Fruit fly (Drosophila melanogaster) whole organism, wandering third instar larva: Measurements from ENCODE around the gene CG31347.

ENCODE experiments used
- Abd-B ChIP-seq: fragments of >200 bp; optimal IDR thresholded peaks from 2 replicates; lab custom pipeline; 2017; ENCODE audit warnings: missing biosample characterization, missing genetic modification characterization
- CG9705 ChIP-seq: fragments of 200-800 bp; sonication (Bioruptor generic); optimal IDR thresholded peaks from 2 replicates; lab custom pipeline; 2018; ENCODE audit warnings: missing biosample characterization, mild to moderate bottlenecking, missing genetic modification characterization
- CrebA ChIP-seq: fragments of 200-800 bp; sonication (Bioruptor generic); optimal IDR thresholded peaks from 2 replicates; lab custom pipeline; 2016; ENCODE audit warnings: missing biosample characterization, mild to moderate bottlenecking, missing genetic modification characterization, borderline replicate concordance
- Dfd ChIP-seq: fragments of >200 bp; optimal IDR thresholded peaks from 2 replicates; lab custom pipeline; 2017; ENCODE audit warnings: missing biosample characterization, missing genetic modification characterization
- Dif ChIP-seq: fragments of 200-275, 200-300 bp; sonication (Bioruptor generic); optimal IDR thresholded peaks from 2 replicates; lab custom pipeline; 2018; ENCODE audit warnings: missing biosample characterization, missing genetic modification characterization; ENCODE audit not compliant: partially characterized antibody
- GATAd ChIP-seq: sonication (Bioruptor generic); optimal IDR thresholded peaks from 2 replicates; lab custom pipeline; 2016; ENCODE audit warnings: missing biosample characterization, missing genetic modification characterization
- HLH106 ChIP-seq: fragments of 200-800 bp; optimal IDR thresholded peaks from 3 replicates; lab custom pipeline; 2019; ENCODE audit warnings: missing biosample characterization, mild to moderate bottlenecking, missing genetic modification characterization, moderate library complexity
- Hr83 ChIP-seq: fragments of 200-300 bp; sonication (Bioruptor generic); optimal IDR thresholded peaks from 2 replicates; lab custom pipeline; 2016; ENCODE audit warnings: missing biosample characterization, mild to moderate bottlenecking, missing genetic modification characterization, moderate library complexity; ENCODE audit not compliant: poor library complexity, severe bottlenecking
- Mio ChIP-seq: sonication (Bioruptor generic); optimal IDR thresholded peaks from 2 replicates; lab custom pipeline; 2016; ENCODE audit warnings: missing biosample characterization, missing genetic modification characterization
- Myc ChIP-seq: fragments of >200 bp; optimal IDR thresholded peaks from 2 replicates; lab custom pipeline; 2017
- N ChIP-seq: fragments of >200 bp; optimal IDR thresholded peaks from 2 replicates; lab custom pipeline; 2018; ENCODE audit warnings: missing biosample characterization, missing external identifiers, missing genetic modification characterization
- OdsH ChIP-seq: fragments of 200-800 bp; sonication (Bioruptor generic); optimal IDR thresholded peaks from 2 replicates; lab custom pipeline; 2016; ENCODE audit warnings: missing biosample characterization, mild to moderate bottlenecking, missing genetic modification characterization
- Rel ChIP-seq, 2 experiments: fragments of 200-800 bp; sonication (Bioruptor generic) in 1 of 2; optimal IDR thresholded peaks; 2 replicates in 1 of 2; 3 replicates in 1 of 2; lab custom pipeline; 2016 to 2019; ENCODE audit warnings: mild to moderate bottlenecking in 2 of 2, missing biosample characterization in 2 of 2, missing genetic modification characterization in 2 of 2, moderate library complexity in 1 of 2
- Sp1 ChIP-seq: fragments of 200-800 bp; sonication (Bioruptor generic); optimal IDR thresholded peaks from 3 replicates; lab custom pipeline; 2019; ENCODE audit warnings: missing biosample characterization, mild to moderate bottlenecking, missing genetic modification characterization, moderate library complexity
- Vsx2 ChIP-seq: fragments of 200-300, 225-300 bp; sonication (Bioruptor generic); optimal IDR thresholded peaks from 2 replicates; lab custom pipeline; 2018; ENCODE audit warnings: missing biosample characterization, missing genetic modification characterization; ENCODE audit not compliant: partially characterized antibody
- br ChIP-seq: fragments of 200-800 bp; sonication (Bioruptor generic); optimal IDR thresholded peaks from 2 replicates; lab custom pipeline; 2016; ENCODE audit warnings: missing biosample characterization, missing genetic modification characterization
- brk ChIP-seq: fragments of 200-800 bp; sonication (Bioruptor generic); optimal IDR thresholded peaks from 2 replicates; lab custom pipeline; 2016; ENCODE audit warnings: missing biosample characterization, mild to moderate bottlenecking, missing genetic modification characterization
- dl ChIP-seq, 2 experiments: fragments of 175-275, 200-275 bp in 1 of 2; fragments of 200-275 bp in 1 of 2; sonication (Bioruptor generic); optimal IDR thresholded peaks; lab custom pipeline; 2018; ENCODE audit warnings: mild to moderate bottlenecking in 2 of 2, missing biosample characterization in 2 of 2, missing genetic modification characterization in 2 of 2, moderate library complexity in 2 of 2; ENCODE audit not compliant: partially characterized antibody in 2 of 2, insufficient read depth in 1 of 2
- dmrt93B ChIP-seq: fragments of 200-800 bp; sonication (Bioruptor generic); optimal IDR thresholded peaks from 2 replicates; lab custom pipeline; 2018; ENCODE audit warnings: missing biosample characterization, mild to moderate bottlenecking, missing genetic modification characterization
- ey ChIP-seq: fragments of 200-800 bp; sonication (Bioruptor generic); optimal IDR thresholded peaks from 2 replicates; lab custom pipeline; 2016; ENCODE audit warnings: missing biosample characterization, missing genetic modification characterization
- foxo ChIP-seq, 2 experiments: fragments of 200-800 bp; sonication (Bioruptor generic); optimal IDR thresholded peaks; 2 replicates in 1 of 2; 3 replicates in 1 of 2; lab custom pipeline; 2016 to 2017; ENCODE audit warnings: missing biosample characterization in 2 of 2, missing genetic modification characterization in 2 of 2
- fru ChIP-seq: fragments of 200-800 bp; sonication (Bioruptor generic); optimal IDR thresholded peaks from 3 replicates; lab custom pipeline; 2016; ENCODE audit warnings: missing biosample characterization, mild to moderate bottlenecking, missing genetic modification characterization
- h ChIP-seq: fragments of 200-800 bp; sonication (Bioruptor generic); optimal IDR thresholded peaks from 3 replicates; lab custom pipeline; 2016; ENCODE audit warnings: missing biosample characterization, mild to moderate bottlenecking, missing genetic modification characterization
- jim ChIP-seq: fragments of 175-275, 200-325 bp; sonication (Bioruptor generic); optimal IDR thresholded peaks from 2 replicates; lab custom pipeline; 2016; ENCODE audit warnings: missing biosample characterization, mild to moderate bottlenecking, missing genetic modification characterization
- lola ChIP-seq: fragments of >200 bp; optimal IDR thresholded peaks from 2 replicates; lab custom pipeline; 2017; ENCODE audit warnings: missing biosample characterization, missing genetic modification characterization
- pan ChIP-seq: fragments of >200 bp; optimal IDR thresholded peaks from 2 replicates; lab custom pipeline; 2017
- psq ChIP-seq: fragments of 200-800 bp; sonication (Bioruptor generic); optimal IDR thresholded peaks from 3 replicates; lab custom pipeline; 2017; ENCODE audit warnings: missing biosample characterization, mild to moderate bottlenecking, missing genetic modification characterization, moderate library complexity
- rgr ChIP-seq: fragments of 200-800 bp; sonication (Bioruptor generic); optimal IDR thresholded peaks from 3 replicates; lab custom pipeline; 2016; ENCODE audit warnings: missing biosample characterization, mild to moderate bottlenecking, missing genetic modification characterization
- sage ChIP-seq: fragments of 200-800 bp; sonication (Bioruptor generic); optimal IDR thresholded peaks from 2 replicates; lab custom pipeline; 2016; ENCODE audit warnings: missing biosample characterization, mild to moderate bottlenecking, missing genetic modification characterization
- sv ChIP-seq: fragments of 200-800 bp; sonication (Bioruptor generic); optimal IDR thresholded peaks from 3 replicates; lab custom pipeline; 2016; ENCODE audit warnings: missing biosample characterization, missing genetic modification characterization
- tai ChIP-seq: sonication (Bioruptor generic); optimal IDR thresholded peaks from 2 replicates; lab custom pipeline; 2016; ENCODE audit warnings: missing biosample characterization, missing genetic modification characterization
- usp ChIP-seq: fragments of >200 bp; optimal IDR thresholded peaks from 2 replicates; lab custom pipeline; 2017; ENCODE audit warnings: missing biosample characterization, missing genetic modification characterization
- woc ChIP-seq: sonication (Bioruptor generic); optimal IDR thresholded peaks from 2 replicates; lab custom pipeline; 2016; ENCODE audit warnings: missing biosample characterization, mild to moderate bottlenecking, missing genetic modification characterization

The CG31347 gene

dm6 chr3R:12650537-12650936, 41.9 kb downstream of the CG31347 start:
- TF ChIP-seq HLH106 (tag; lab: Kevin White, UChicago) (no peak), brk (no peak), Abd-B (GFP tag; lab: Kevin White, UChicago) (no peak), N (GFP tag; lab: Kevin White, UChicago) (no peak), rgr (GFP tag; lab: Kevin White, UChicago) (no peak), dl (GFP tag; optimal IDR thresholded peaks at IDR 0.05; lab: Kevin White, UChicago; ENCODE audit: insufficient read depth in 1 of 2, partially characterized antibody in 2 of 2) (no peak), h (GFP tag; lab: Kevin White, UChicago) (no peak), dmrt93B (GFP tag; lab: Kevin White, UChicago) (no peak), psq (GFP tag; lab: Kevin White, UChicago) (no peak), sage (GFP tag; lab: Kevin White, UChicago) (no peak), sv (no peak), Sp1 (GFP tag; lab: Kevin White, UChicago) (no peak), CrebA (GFP tag; lab: Kevin White, UChicago) (no peak), Myc (no peak), Dfd (GFP tag; lab: Kevin White, UChicago) (no peak), lola (GFP tag; lab: Kevin White, UChicago) (no peak)

- TF ChIP-seq tai (GFP tag; lab: Kevin White, UChicago) (no peak), CG9705 (GFP tag; lab: Kevin White, UChicago) (no peak), sage (GFP tag; lab: Kevin White, UChicago) (no peak), Vsx2 (no peak), dmrt93B (GFP tag; lab: Kevin White, UChicago) (no peak), N (GFP tag; lab: Kevin White, UChicago) (no peak), HLH106 (tag; lab: Kevin White, UChicago) (no peak), ey (GFP tag; lab: Kevin White, UChicago) (no peak), woc (GFP tag; lab: Kevin White, UChicago) (no peak), usp (no peak), rgr (GFP tag; lab: Kevin White, UChicago) (no peak)
- TF ChIP-seq, all 38 proteins: peak for 0
Measured at dm6 chr3R:12649099-12650029, 43.0 kb downstream of the CG31347 start.

- TF ChIP-seq HLH106 (tag; lab: Kevin White, UChicago) (no peak), jim (GFP tag; lab: Kevin White, UChicago) (no peak), fru (GFP tag; lab: Kevin White, UChicago) (peak; percentile 22), brk (no peak), foxo (GFP tag; optimal IDR thresholded peaks at IDR 0.05; lab: Kevin White, UChicago) (no peak), Dfd (GFP tag; lab: Kevin White, UChicago) (no peak), Rel (GFP tag; optimal IDR thresholded peaks at IDR 0.05; lab: Kevin White, UChicago) (no peak), Rel (tag; optimal IDR thresholded peaks at IDR 0.05; lab: Kevin White, UChicago) (peak; percentile 6), br (GFP tag; lab: Kevin White, UChicago) (peak; percentile 45), Hr83 (GFP tag; lab: Kevin White, UChicago) (peak; percentile 11), Vsx2 (peak; percentile 64)
Measured at dm6 chr3R:12647954-12648353, 44.4 kb downstream of the CG31347 start, which contains the start of gene Dtg. Gene Dtg (plus strand): TSS chr3R:12648058.

dm6 chr3R:12647348-12647747, 45.0 kb downstream of the CG31347 start:
- TF ChIP-seq Vsx2 (no peak), Dif (no peak), pan (lab: Kevin White, UChicago) (no peak), brk (no peak), OdsH (no peak), br (GFP tag; lab: Kevin White, UChicago) (no peak), GATAd (GFP tag; lab: Kevin White, UChicago) (no peak), lola (GFP tag; lab: Kevin White, UChicago) (no peak), Rel (GFP tag; optimal IDR thresholded peaks at IDR 0.05; lab: Kevin White, UChicago) (no peak), Rel (tag; optimal IDR thresholded peaks at IDR 0.05; lab: Kevin White, UChicago) (no peak), N (GFP tag; lab: Kevin White, UChicago) (no peak), fru (GFP tag; lab: Kevin White, UChicago) (no peak), Mio (GFP tag; lab: Kevin White, UChicago) (no peak), Sp1 (GFP tag; lab: Kevin White, UChicago) (no peak), dmrt93B (GFP tag; lab: Kevin White, UChicago) (no peak)
- TF ChIP-seq, all 38 proteins: peak for 0
